Fruit fly (Drosophila melanogaster): ENCODE measurements around the gene MESK4.

- no peak for TF ChIP-seq CG7101 (tag; optimal IDR thresholded peaks at IDR 0.05)
- TF ChIP-seq cic (GFP tag; optimal IDR thresholded peaks at IDR 0.05): no peak
- no peak for TF ChIP-seq bab1 (GFP tag; optimal IDR thresholded peaks at IDR 0.05)
- no peak for TF ChIP-seq tj (GFP tag; optimal IDR thresholded peaks at IDR 0.05)
- no peak for TF ChIP-seq kay (GFP tag; ENCODE audit: borderline replicate concordance)
- TF ChIP-seq Clk (GFP tag; optimal IDR thresholded peaks at IDR 0.05): no peak
- no peak for TF ChIP-seq CG7045 (GFP tag; optimal IDR thresholded peaks at IDR 0.05)
- no peak for TF ChIP-seq CG33017 (tag; optimal IDR thresholded peaks at IDR 0.05)
- no peak for TF ChIP-seq ovo (GFP tag; optimal IDR thresholded peaks at IDR 0.05)
- no peak for TF ChIP-seq Mnt (GFP tag; optimal IDR thresholded peaks at IDR 0.05)
- TF ChIP-seq CG11617 (GFP tag; optimal IDR thresholded peaks at IDR 0.05): no peak
- no peak for TF ChIP-seq CG1620 (GFP tag; optimal IDR thresholded peaks at IDR 0.05)
- no peak for TF ChIP-seq Crg-1 (GFP tag; optimal IDR thresholded peaks at IDR 0.05)
- TF ChIP-seq toe (GFP tag; optimal IDR thresholded peaks at IDR 0.05): no peak
Observed at dm6 chr3R:16972575-16972974, 16.0 kb upstream of the MESK4 start.

Data from whole organism, adult.